Worm (Caenorhabditis elegans): ENCODE data around the gene Y54G9A.7.

Gene Y54G9A.7

DNA sequence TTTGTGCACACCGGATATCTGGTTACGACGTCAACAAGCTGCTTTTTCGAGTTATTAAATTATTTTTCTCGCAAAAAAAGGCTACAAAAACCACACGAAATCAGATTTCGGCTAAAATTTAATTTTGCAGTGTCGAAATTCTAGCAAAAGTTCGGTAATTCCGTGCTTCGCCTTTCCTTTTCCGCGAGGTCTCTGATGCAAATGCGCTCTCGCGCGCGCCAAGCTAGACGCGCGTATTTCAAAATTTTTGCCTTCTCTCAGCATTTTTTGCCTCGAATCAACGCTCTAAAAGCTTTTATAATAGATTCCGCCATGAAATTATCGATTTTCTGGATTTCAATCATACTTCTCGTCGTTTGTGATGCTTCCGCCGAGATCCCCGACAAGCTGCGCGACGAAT is 2.8 kb downstream of the Y54G9A.7 start, which contains the start of gene Y54G9A.5 (continued):
- peak; percentile 56; the same call in 1 of the 2 replicates for TF ChIP-seq attf-3 (GFP tag; conservative IDR thresholded peaks at IDR 0.05)
- TF ChIP-seq nhr-179 (tag; optimal IDR thresholded peaks at IDR 0.05): no peak
- no peak for TF ChIP-seq hmg-20 (GFP tag; IDR thresholded peaks at IDR 0.05)
- no peak for TF ChIP-seq K12H6.12 (tag; optimal IDR thresholded peaks at IDR 0.05)
- no peak for TF ChIP-seq hlh-12 (tag; optimal IDR thresholded peaks at IDR 0.05)
- TF ChIP-seq efl-1 (GFP tag; optimal IDR thresholded peaks at IDR 0.05): peak; percentile 85
- peak; percentile 73 for TF ChIP-seq ceh-91 (GFP tag; IDR thresholded peaks at IDR 0.05)
- no peak for TF ChIP-seq Y53G8AR.9 (GFP tag; conservative IDR thresholded peaks at IDR 0.05)
- peak; percentile 66 for TF ChIP-seq dpl-1 (GFP tag; optimal IDR thresholded peaks at IDR 0.05)
- no peak for TF ChIP-seq nfya-2 (GFP tag; IDR thresholded peaks at IDR 0.05)
- peak; percentile 75 for TF ChIP-seq lsl-1 (GFP tag; optimal IDR thresholded peaks at IDR 0.05)
- no peak for TF ChIP-seq fkh-3 (tag; optimal IDR thresholded peaks at IDR 0.05)
- no peak for TF ChIP-seq ztf-18 (tag; optimal IDR thresholded peaks at IDR 0.05)
- no peak for TF ChIP-seq lin-35 (GFP tag; optimal IDR thresholded peaks at IDR 0.05)
- no peak for TF ChIP-seq let-607 (tag; optimal IDR thresholded peaks at IDR 0.05)
- no peak for TF ChIP-seq egrh-3 (GFP tag; IDR thresholded peaks at IDR 0.05)
- TF ChIP-seq bed-2 (GFP tag; IDR thresholded peaks at IDR 0.05): peak; percentile 34; the same call in 1 of the 2 replicates
- no peak for TF ChIP-seq cebp-2 (GFP tag; IDR thresholded peaks at IDR 0.05)
- peak; percentile 6 for TF ChIP-seq xnd-1 (tag; optimal IDR thresholded peaks at IDR 0.05)
- no peak for TF ChIP-seq nhr-90 (tag; optimal IDR thresholded peaks at IDR 0.05)
- TF ChIP-seq madf-6 (GFP tag; IDR thresholded peaks at IDR 0.05): peak; percentile 76
- no peak for TF ChIP-seq ztf-3 (GFP tag; optimal IDR thresholded peaks at IDR 0.05)
- TF ChIP-seq ztf-28 (GFP tag; IDR thresholded peaks at IDR 0.05): peak; percentile 43; the same call in 1 of the 2 replicates
- TF ChIP-seq mes-4 (tag; optimal IDR thresholded peaks at IDR 0.05): no peak
- peak; percentile 77 for TF ChIP-seq lin-54 (GFP tag; optimal IDR thresholded peaks at IDR 0.05)
- TF ChIP-seq madf-8 (GFP tag; conservative IDR thresholded peaks at IDR 0.05): peak; percentile 63
- no peak for TF ChIP-seq gei-17 (GFP tag; optimal IDR thresholded peaks at IDR 0.05)
- no peak for TF ChIP-seq sdz-38 (tag; optimal IDR thresholded peaks at IDR 0.05)
- TF ChIP-seq pha-4 (tag; optimal IDR thresholded peaks at IDR 0.05): no peak
- TF ChIP-seq lag-1 (GFP tag; IDR thresholded peaks at IDR 0.05): no peak
- peak; percentile 78 for TF ChIP-seq dox-1 (GFP tag; IDR thresholded peaks at IDR 0.05)
- TF ChIP-seq Y53F4B.3 (GFP tag; IDR thresholded peaks at IDR 0.05): no peak
- no peak for TF ChIP-seq tbx-9 (tag; optimal IDR thresholded peaks at IDR 0.05; ENCODE audit: borderline replicate concordance)
- TF ChIP-seq cebp-1 (GFP tag; IDR thresholded peaks at IDR 0.05): no peak
- TF ChIP-seq cebp-1 (tag; optimal IDR thresholded peaks at IDR 0.05): peak; percentile 8
- TF ChIP-seq F37B4.10 (GFP tag; IDR thresholded peaks at IDR 0.05): no peak
- TF ChIP-seq chd-7 (tag; optimal IDR thresholded peaks at IDR 0.05): no peak
- no peak for TF ChIP-seq F57A8.1 (GFP tag; optimal IDR thresholded peaks at IDR 0.05)
- TF ChIP-seq ama-1 (optimal IDR thresholded peaks at IDR 0.05): no peak
- TF ChIP-seq ama-1 (GFP tag; optimal IDR thresholded peaks at IDR 0.05): no peak
- TF ChIP-seq D2030.7 (GFP tag; IDR thresholded peaks at IDR 0.05): peak; percentile 85
- TF ChIP-seq B0336.3 (GFP tag; IDR thresholded peaks at IDR 0.05): no peak
- no peak for TF ChIP-seq B0261.1 (tag; optimal IDR thresholded peaks at IDR 0.05)
- TF ChIP-seq C17E4.6 (GFP tag; IDR thresholded peaks at IDR 0.05): no peak
- TF ChIP-seq pbrm-1 (GFP tag; IDR thresholded peaks at IDR 0.05): no peak
- no peak for TF ChIP-seq ztf-6 (GFP tag; IDR thresholded peaks at IDR 0.05)
- TF ChIP-seq aptf-2 (GFP tag; conservative IDR thresholded peaks at IDR 0.05): peak; percentile 71; the same call in 1 of the 2 replicates
- TF ChIP-seq tlf-1 (GFP tag; optimal IDR thresholded peaks at IDR 0.05): peak; percentile 12
- TF ChIP-seq hlh-26 (GFP tag; conservative IDR thresholded peaks at IDR 0.05): no peak
- no peak for TF ChIP-seq lir-1 (GFP tag; conservative IDR thresholded peaks at IDR 0.05)
- TF ChIP-seq tbp1 (GFP tag; optimal IDR thresholded peaks at IDR 0.05): peak; percentile 18

Data from whole organism, young adult.